Fruit fly (Drosophila melanogaster): Measurements from ENCODE around the gene CG31495.
A peak's percentile ranks its signal among the peaks of the same experiment; 100 is the strongest.

Gene CG31495

dm6 chr3R:13850992-13851391, 11.3 kb upstream of the CG31495 start (continued):
- TF ChIP-seq Sox15 (GFP tag; optimal IDR thresholded peaks at IDR 0.05) (peak; percentile 2), Hr38 (GFP tag; optimal IDR thresholded peaks at IDR 0.05) (no peak), CG10669 (GFP tag; optimal IDR thresholded peaks at IDR 0.05) (peak; percentile 37), OdsH (GFP tag; optimal IDR thresholded peaks at IDR 0.05) (peak; percentile 1), Met (GFP tag; optimal IDR thresholded peaks at IDR 0.05) (peak; percentile 51)

- TF ChIP-seq CG10669 (GFP tag; optimal IDR thresholded peaks at IDR 0.05) (peak; percentile 68), Smox (GFP tag; optimal IDR thresholded peaks at IDR 0.05) (peak; percentile 83), salr (GFP tag; optimal IDR thresholded peaks at IDR 0.05) (peak; percentile 13 to 38), Ets96B (tag; optimal IDR thresholded peaks at IDR 0.05) (peak; percentile 77), CG31627 (GFP tag; optimal IDR thresholded peaks at IDR 0.05) (peak; percentile 66), acj6 (GFP tag; optimal IDR thresholded peaks at IDR 0.05) (peak; percentile 76), CG1621 (tag; optimal IDR thresholded peaks at IDR 0.05) (peak; percentile 48), vri (GFP tag; optimal IDR thresholded peaks at IDR 0.05) (peak; percentile 74), Sox14 (GFP tag; optimal IDR thresholded peaks at IDR 0.05) (peak; percentile 59), CG6808 (GFP tag; optimal IDR thresholded peaks at IDR 0.05) (peak; percentile 61), Ets21C (GFP tag; optimal IDR thresholded peaks at IDR 0.05) (peak; percentile 29), pdm3 (GFP tag; optimal IDR thresholded peaks at IDR 0.05) (peak; percentile 62), Blimp-1 (GFP tag; optimal IDR thresholded peaks at IDR 0.05) (peak; percentile 54), CG9139 (GFP tag; optimal IDR thresholded peaks at IDR 0.05) (peak; percentile 31), Hr4 (GFP tag; optimal IDR thresholded peaks at IDR 0.05) (peak; percentile 9), eg (GFP tag; IDR thresholded peaks at IDR 0.05) (no peak), Eip75B (GFP tag; optimal IDR thresholded peaks at IDR 0.05) (peak; percentile 71), Lpt (GFP tag; optimal IDR thresholded peaks at IDR 0.05) (no peak), lz (GFP tag; optimal IDR thresholded peaks at IDR 0.05) (peak; percentile 72), dsx (GFP tag; optimal IDR thresholded peaks at IDR 0.05; ENCODE audit: poor library complexity, severe bottlenecking) (peak; percentile 74), Sox15 (GFP tag; optimal IDR thresholded peaks at IDR 0.05) (peak; percentile 29), CG16779 (tag; optimal IDR thresholded peaks at IDR 0.05) (no peak), Eip78C (GFP tag) (peak; percentile 88), fkh (GFP tag; optimal IDR thresholded peaks at IDR 0.05) (no peak), dac (GFP tag; optimal IDR thresholded peaks at IDR 0.05) (no peak), CG8119 (GFP tag; IDR thresholded peaks at IDR 0.05) (0 out of 3 replicates have a peak, but pooled peaks have one; percentile 30), CG32006 (GFP tag; optimal IDR thresholded peaks at IDR 0.05) (peak; percentile 32), CG6792 (GFP tag; optimal IDR thresholded peaks at IDR 0.05) (peak; percentile 74), CG34406 (GFP tag; optimal IDR thresholded peaks at IDR 0.05) (peak; percentile 70), svp (GFP tag) (peak; percentile 88), Met (GFP tag; optimal IDR thresholded peaks at IDR 0.05) (peak; percentile 88), CG6276 (GFP tag; optimal IDR thresholded peaks at IDR 0.05) (no peak), CG7368 (GFP tag; optimal IDR thresholded peaks at IDR 0.05) (peak; percentile 30), fd85E (GFP tag; optimal IDR thresholded peaks at IDR 0.05) (no peak), CG10631 (GFP tag; optimal IDR thresholded peaks at IDR 0.05) (peak; percentile 81), Gug (GFP tag; IDR thresholded peaks at IDR 0.05) (0 out of 2 replicates have a peak, but pooled peaks have one; percentile 22), CG6854 (GFP tag; optimal IDR thresholded peaks at IDR 0.05) (peak; percentile 46), CG4318 (GFP tag; optimal IDR thresholded peaks at IDR 0.05) (no peak), CG8319 (GFP tag; optimal IDR thresholded peaks at IDR 0.05) (peak; percentile 32), CG11294 (GFP tag; IDR thresholded peaks at IDR 0.05) (no peak), fd59A (GFP tag; optimal IDR thresholded peaks at IDR 0.05) (peak; percentile 61), topi (GFP tag; optimal IDR thresholded peaks at IDR 0.05) (peak; percentile 81), CG3032 (tag; optimal IDR thresholded peaks at IDR 0.05) (peak; percentile 76), CG15336 (GFP tag; IDR thresholded peaks at IDR 0.05) (peak; percentile 37; the same call in 1 of the 2 replicates), CG6163 (GFP tag; IDR thresholded peaks at IDR 0.05) (peak; percentile 69), esn (GFP tag; optimal IDR thresholded peaks at IDR 0.05) (peak; percentile 88), CG8632 (GFP tag; optimal IDR thresholded peaks at IDR 0.05) (peak; percentile 73), spab (GFP tag; optimal IDR thresholded peaks at IDR 0.05) (peak; percentile 62)
Measured at dm6 chr3R:13849327-13849726, 9.6 kb upstream of the CG31495 start.
